Worm (Caenorhabditis elegans): Measurements from ENCODE around the gene srh-42.
"Not testable (repeated sequence)": the region's sequence is repeated elsewhere in the genome, so short reads cannot be mapped to it uniquely, and the experiment has no call there.

DNA sequence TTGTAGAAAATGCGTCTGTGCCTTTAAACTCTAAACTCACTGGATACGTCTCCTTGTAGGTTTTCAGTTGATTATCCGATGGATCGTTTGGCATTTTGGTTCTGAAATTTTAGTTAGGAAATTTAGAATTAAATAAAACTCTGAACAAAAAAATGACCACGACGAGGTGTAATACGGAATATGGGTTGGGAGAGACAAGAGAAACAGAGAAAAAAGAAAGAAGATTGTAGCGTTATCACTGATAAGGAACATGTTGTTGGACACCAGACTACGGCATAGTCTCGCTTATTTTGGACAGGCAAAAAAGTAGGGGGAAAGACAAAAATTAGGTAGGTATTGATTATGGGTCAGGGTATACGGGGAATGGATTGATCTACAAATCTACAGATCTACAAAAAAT, 17.3 kb upstream of the srh-42 start, which contains the start of gene ctl-1:
- TF ChIP-seq lin-39 (tag; optimal IDR thresholded peaks at IDR 0.05); fos-1 (tag; optimal IDR thresholded peaks at IDR 0.05); fkh-2 (tag; optimal IDR thresholded peaks at IDR 0.05); nhr-25 (tag; optimal IDR thresholded peaks at IDR 0.05); ceh-16 (tag; optimal IDR thresholded peaks at IDR 0.05); tbx-2 (tag; optimal IDR thresholded peaks at IDR 0.05); nhr-76 (tag; optimal IDR thresholded peaks at IDR 0.05); elt-2 (tag; optimal IDR thresholded peaks at IDR 0.05); nhr-237 (tag; optimal IDR thresholded peaks at IDR 0.05); ceh-82 (tag; optimal IDR thresholded peaks at IDR 0.05); fkh-10 (GFP tag; optimal IDR thresholded peaks at IDR 0.05); ztf-4 (tag; optimal IDR thresholded peaks at IDR 0.05); elt-3 (tag; optimal IDR thresholded peaks at IDR 0.05): not testable (repeated sequence)
